Fruit fly (Drosophila melanogaster) whole organism, adult: ENCODE measurements around the gene ArfGAP3.
"Not testable (repeated sequence)": the region's sequence is repeated elsewhere in the genome, so short reads cannot be mapped to it uniquely, and the experiment has no call there.

Experiments
- CG12768 ChIP-seq: fragments of 200-800 bp; sonication (Bioruptor generic); optimal IDR thresholded peaks from 2 replicates; lab custom pipeline; 2017; ENCODE audit warnings: missing biosample characterization, missing genetic modification characterization, mild to moderate bottlenecking, moderate library complexity, missing genetic modification reagents
- CG14711 ChIP-seq: fragments of 200-800 bp; sonication (Bioruptor generic); optimal IDR thresholded peaks from 2 replicates; lab custom pipeline; 2018; ENCODE audit warnings: missing biosample characterization, mild to moderate bottlenecking, missing genetic modification characterization, moderate library complexity
- CG5204 ChIP-seq: fragments of 200-800 bp; sonication (Bioruptor generic); optimal IDR thresholded peaks from 2 replicates; lab custom pipeline; 2016; ENCODE audit warnings: missing biosample characterization, missing genetic modification characterization
- CG7045 ChIP-seq: fragments of 200-800 bp; sonication (Bioruptor generic); optimal IDR thresholded peaks from 2 replicates; lab custom pipeline; 2017; ENCODE audit warnings: missing biosample characterization, mild to moderate bottlenecking, missing genetic modification characterization
- CG7101 ChIP-seq: fragments of 200-800 bp; sonication (Bioruptor generic); optimal IDR thresholded peaks from 2 replicates; lab custom pipeline; 2018; ENCODE audit warnings: missing biosample characterization, mild to moderate bottlenecking, missing genetic modification characterization, moderate library complexity
- Clk ChIP-seq: fragments of 200-800 bp; sonication (Bioruptor generic); optimal IDR thresholded peaks from 2 replicates; lab custom pipeline; 2017; ENCODE audit warnings: missing biosample characterization, missing genetic modification characterization
- Crg-1 ChIP-seq: fragments of 200-800 bp; sonication (Bioruptor generic); optimal IDR thresholded peaks from 2 replicates; lab custom pipeline; 2016; ENCODE audit warnings: missing biosample characterization, missing genetic modification characterization
- Hr96 ChIP-seq: fragments of 200-800 bp; sonication (Bioruptor generic); optimal IDR thresholded peaks from 2 replicates; lab custom pipeline; 2016; ENCODE audit warnings: missing biosample characterization, missing genetic modification characterization
- Mnt ChIP-seq: fragments of 200-800 bp; sonication (Bioruptor generic); optimal IDR thresholded peaks from 2 replicates; lab custom pipeline; 2016; ENCODE audit warnings: missing biosample characterization, mild to moderate bottlenecking, missing genetic modification characterization
- bab1 ChIP-seq: fragments of 200-800 bp; sonication (Bioruptor generic); optimal IDR thresholded peaks from 3 replicates; lab custom pipeline; 2019; ENCODE audit warnings: missing biosample characterization, mild to moderate bottlenecking, missing genetic modification characterization, moderate library complexity
- kay ChIP-seq: fragments of 200-800 bp; sonication (Bioruptor generic); peaks from one replicate; lab custom pipeline; 2016; ENCODE audit warnings: missing biosample characterization, missing genetic modification characterization, borderline replicate concordance
- pad ChIP-seq: fragments of 200-800 bp; sonication (Bioruptor generic); optimal IDR thresholded peaks from 3 replicates; lab custom pipeline; 2017; ENCODE audit warnings: missing biosample characterization, missing genetic modification characterization, mild to moderate bottlenecking, moderate library complexity, missing genetic modification reagents
- tj ChIP-seq: fragments of 200-800 bp; sonication (Bioruptor generic); optimal IDR thresholded peaks from 3 replicates; lab custom pipeline; 2017; ENCODE audit warnings: missing biosample characterization, mild to moderate bottlenecking, missing genetic modification characterization, moderate library complexity

DNA sequence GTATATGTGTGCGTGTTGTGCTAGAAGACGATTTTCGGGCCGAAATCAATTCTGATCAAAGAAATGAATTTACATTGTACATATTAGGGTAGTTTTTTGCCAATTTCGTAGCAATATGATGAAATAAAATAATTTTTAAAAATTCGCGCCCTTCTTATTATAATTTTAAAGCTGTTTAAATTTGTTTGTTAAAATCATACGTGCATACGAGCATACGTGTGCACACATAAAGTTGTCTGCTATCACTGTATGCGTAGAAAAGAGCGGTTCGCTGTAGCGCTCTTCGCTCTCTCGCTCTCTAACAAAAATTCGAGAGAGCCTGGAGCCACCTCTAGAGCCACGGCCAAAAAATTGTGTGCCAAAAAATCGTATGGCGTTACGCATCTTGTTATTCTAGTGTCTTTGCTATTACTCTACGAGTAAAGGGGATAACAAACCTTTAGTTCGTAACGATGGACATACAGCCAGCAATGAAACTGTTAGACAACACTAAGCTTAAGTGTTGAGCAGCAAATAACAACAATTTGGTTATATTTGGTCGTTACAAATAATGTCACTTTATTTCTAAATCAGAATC is 3.4 kb upstream of the ArfGAP3 start, which contains the start of gene mael:
- not testable (repeated sequence) for TF ChIP-seq CG12768; Clk (GFP tag; lab: Kevin White, UChicago); Hr96 (GFP tag; lab: Kevin White, UChicago); CG7101 (tag; lab: Kevin White, UChicago); bab1 (GFP tag; lab: Kevin White, UChicago); pad; CG14711; kay; tj (GFP tag; lab: Kevin White, UChicago); CG7045 (GFP tag; lab: Kevin White, UChicago); CG5204 (GFP tag; lab: Kevin White, UChicago); Mnt (GFP tag; lab: Kevin White, UChicago); Crg-1
